Worm (Caenorhabditis elegans) whole organism, L1 larva: ENCODE results near the gene H06A10.1.
A peak's percentile ranks its signal among the peaks of the same experiment; 100 is the strongest.

Source experiments
- C16A3.4 ChIP-seq: fragments of 150-350 bp; optimal IDR thresholded peaks from 2 replicates; lab custom pipeline; 2014; ENCODE audit warnings: missing biosample characterization, missing genetic modification characterization
- aha-1 ChIP-seq: fragments of 150-350 bp; optimal IDR thresholded peaks from 2 replicates; lab custom pipeline; 2014; ENCODE audit warnings: missing biosample characterization, missing genetic modification characterization
- aly-2 ChIP-seq: fragments of 150-350 bp; optimal IDR thresholded peaks from 2 replicates; lab custom pipeline; 2014; ENCODE audit warnings: missing biosample characterization, missing genetic modification characterization
- blmp-1 ChIP-seq: fragments of 150-350 bp; optimal IDR thresholded peaks from 2 replicates; lab custom pipeline; 2014; ENCODE audit warnings: missing biosample characterization, missing genetic modification characterization
- ceh-63 ChIP-seq: fragments of 200-800 bp; sonication (Bioruptor generic); optimal IDR thresholded peaks from 2 replicates; lab custom pipeline; 2018; ENCODE audit warnings: mild to moderate bottlenecking, missing genetic modification characterization, missing compliant biosample characterization
- ceh-82 ChIP-seq, 3 experiments: fragments of 150-350 bp in 1 of 3; sonication (generic microtip) in 2 of 3; optimal IDR thresholded peaks; 2 replicates each; lab custom pipeline; 2014 to 2017; ENCODE audit warnings: missing biosample characterization in 3 of 3, missing genetic modification characterization in 3 of 3
- ceh-88 ChIP-seq: fragments of 200-800 bp; sonication (Bioruptor generic); IDR thresholded peaks from 2 replicates; pipeline ENCODE4 v1.3.6; 2022; ENCODE audit warnings: missing genetic modification characterization, missing compliant biosample characterization
- ceh-90 ChIP-seq: sonication (generic microtip); optimal IDR thresholded peaks from 2 replicates; lab custom pipeline; 2016; ENCODE audit warnings: missing genetic modification characterization, missing compliant biosample characterization
- dsc-1 ChIP-seq: sonication (generic microtip); optimal IDR thresholded peaks from 2 replicates; lab custom pipeline; 2016; ENCODE audit warnings: mild to moderate bottlenecking, missing genetic modification characterization, missing compliant biosample characterization
- efl-1 ChIP-seq, 4 experiments: fragments of 150-350 bp; optimal IDR thresholded peaks in 3 of 4; peaks in 1 of 4; 1 replicate in 1 of 4; 2 replicates in 3 of 4; lab custom pipeline; 2014; ENCODE audit warnings: missing biosample characterization in 2 of 4, missing genetic modification characterization in 2 of 4, missing genetic modification reagents in 2 of 4
- efl-3 ChIP-seq: fragments of 200-800 bp; sonication (Bioruptor generic); optimal IDR thresholded peaks from 2 replicates; lab custom pipeline; 2018; ENCODE audit warnings: mild to moderate bottlenecking, missing genetic modification characterization, missing compliant biosample characterization
- egl-27 ChIP-seq, 2 experiments: fragments of 150-350 bp in 1 of 2; sonication (generic microtip); optimal IDR thresholded peaks; 3 replicates each; lab custom pipeline; 2017 to 2018; ENCODE audit warnings: missing biosample characterization in 2 of 2, missing genetic modification characterization in 2 of 2, missing genetic modification reagents in 2 of 2
- elt-3 ChIP-seq, 6 experiments: fragments of 150-350 bp in 1 of 6; sonication (generic microtip); optimal IDR thresholded peaks; 2 replicates each; lab custom pipeline; 2017 to 2018; ENCODE audit warnings: missing biosample characterization in 6 of 6, missing genetic modification characterization in 6 of 6, inconsistent platforms in 1 of 6
- fkh-8 ChIP-seq: sonication (generic microtip); optimal IDR thresholded peaks from 2 replicates; lab custom pipeline; 2016; ENCODE audit warnings: mild to moderate bottlenecking, missing genetic modification characterization, missing compliant biosample characterization
- hlh-4 ChIP-seq: sonication (generic microtip); optimal IDR thresholded peaks from 2 replicates; lab custom pipeline; 2016; ENCODE audit warnings: mild to moderate bottlenecking, missing genetic modification characterization, missing compliant biosample characterization
- hpl-2 ChIP-seq: fragments of 150-350 bp; optimal IDR thresholded peaks from 2 replicates; lab custom pipeline; 2014; ENCODE audit warnings: missing biosample characterization, missing genetic modification reagents, missing genetic modification characterization
- irx-1 ChIP-seq: sonication (generic microtip); optimal IDR thresholded peaks from 2 replicates; lab custom pipeline; 2016; ENCODE audit warnings: missing genetic modification characterization, missing compliant biosample characterization
- jun-1 ChIP-seq: fragments of 150-350 bp; optimal IDR thresholded peaks from 2 replicates; lab custom pipeline; 2014; ENCODE audit warnings: missing biosample characterization, missing genetic modification reagents, missing genetic modification characterization
- lin-14 ChIP-seq: fragments of 200-800 bp; sonication (Bioruptor generic); optimal IDR thresholded peaks from 2 replicates; lab custom pipeline; 2018; ENCODE audit warnings: mild to moderate bottlenecking, missing genetic modification characterization, moderate library complexity, missing compliant biosample characterization
- lin-15B ChIP-seq: fragments of 150-350 bp; sonication (generic microtip); optimal IDR thresholded peaks from 3 replicates; lab custom pipeline; 2014; ENCODE audit warnings: missing biosample characterization, missing genetic modification characterization
- lin-35 ChIP-seq, 2 experiments: fragments of 150-350 bp; optimal IDR thresholded peaks; 2 replicates each; lab custom pipeline; 2014; ENCODE audit warnings: missing biosample characterization in 2 of 2, missing genetic modification characterization in 2 of 2, missing genetic modification reagents in 2 of 2
- lin-39 ChIP-seq: fragments of 150-350 bp; optimal IDR thresholded peaks from 2 replicates; lab custom pipeline; 2014; ENCODE audit warnings: missing biosample characterization, missing genetic modification reagents, missing genetic modification characterization
- lsy-2 ChIP-seq, 2 experiments: fragments of 150-350 bp; optimal IDR thresholded peaks; 2 replicates each; lab custom pipeline; 2014; ENCODE audit warnings: missing biosample characterization in 2 of 2, missing genetic modification characterization in 2 of 2
- mab-9 ChIP-seq: fragments of 200-800 bp; sonication (Bioruptor generic); IDR thresholded peaks from 2 replicates; pipeline ENCODE4 v1.3.6; 2022; ENCODE audit warnings: missing genetic modification reagents, missing genetic modification characterization, missing compliant biosample characterization
- nhr-11 ChIP-seq: fragments of 150-350 bp; optimal IDR thresholded peaks from 2 replicates; lab custom pipeline; 2014; ENCODE audit warnings: missing biosample characterization, missing genetic modification characterization
- nhr-12 ChIP-seq: sonication (generic microtip); optimal IDR thresholded peaks from 2 replicates; lab custom pipeline; 2017; ENCODE audit warnings: missing biosample characterization, missing genetic modification characterization
- nhr-19 ChIP-seq: fragments of 200-800 bp; sonication (Bioruptor generic); conservative IDR thresholded peaks from 2 replicates; pipeline ENCODE4 v1.3.6; 2022; ENCODE audit warnings: missing genetic modification characterization, missing compliant biosample characterization
- nhr-20 ChIP-seq: sonication (generic microtip); optimal IDR thresholded peaks from 2 replicates; lab custom pipeline; 2016; ENCODE audit warnings: mild to moderate bottlenecking, missing genetic modification characterization, missing compliant biosample characterization
- nhr-47 ChIP-seq: sonication (generic microtip); optimal IDR thresholded peaks from 2 replicates; lab custom pipeline; 2016; ENCODE audit warnings: mild to moderate bottlenecking, missing genetic modification characterization, moderate library complexity, missing compliant biosample characterization
- nhr-71 ChIP-seq: sonication (generic microtip); optimal IDR thresholded peaks from 2 replicates; lab custom pipeline; 2016; ENCODE audit warnings: mild to moderate bottlenecking, missing genetic modification characterization, moderate library complexity, missing compliant biosample characterization
- nhr-77 ChIP-seq: fragments of 150-350 bp; optimal IDR thresholded peaks from 2 replicates; lab custom pipeline; 2014; ENCODE audit warnings: missing biosample characterization, missing genetic modification characterization
- nhr-84 ChIP-seq: sonication (generic microtip); optimal IDR thresholded peaks from 2 replicates; lab custom pipeline; 2017; ENCODE audit warnings: missing biosample characterization, missing genetic modification characterization
- nhr-85 ChIP-seq: sonication (generic microtip); peaks from one replicate; lab custom pipeline; 2016; ENCODE audit warnings: missing genetic modification characterization, inconsistent platforms, missing compliant biosample characterization
- nhr-90 ChIP-seq: sonication (generic microtip); optimal IDR thresholded peaks from 2 replicates; lab custom pipeline; 2016; ENCODE audit warnings: mild to moderate bottlenecking, missing genetic modification characterization, missing compliant biosample characterization; ENCODE audit not compliant: poor library complexity
- pax-3 ChIP-seq: fragments of 200-800 bp; sonication (Bioruptor generic); optimal IDR thresholded peaks from 2 replicates; lab custom pipeline; 2018; ENCODE audit warnings: mild to moderate bottlenecking, missing genetic modification characterization, moderate library complexity, missing compliant biosample characterization
- pqm-1 ChIP-seq: sonication (generic microtip); optimal IDR thresholded peaks from 3 replicates; lab custom pipeline; 2017; ENCODE audit warnings: missing biosample characterization, missing genetic modification characterization
- rnt-1 ChIP-seq: sonication (generic microtip); optimal IDR thresholded peaks from 2 replicates; lab custom pipeline; 2016; ENCODE audit warnings: mild to moderate bottlenecking, missing genetic modification characterization, moderate library complexity, missing compliant biosample characterization
- snpc-4 ChIP-seq: fragments of 150-350 bp; optimal IDR thresholded peaks from 2 replicates; lab custom pipeline; 2014; ENCODE audit warnings: missing biosample characterization, missing genetic modification characterization
- snu-23 ChIP-seq: sonication (generic microtip); optimal IDR thresholded peaks from 2 replicates; lab custom pipeline; 2016; ENCODE audit warnings: missing genetic modification characterization, missing compliant biosample characterization
- sox-4 ChIP-seq: sonication (generic microtip); optimal IDR thresholded peaks from 2 replicates; lab custom pipeline; 2016; ENCODE audit warnings: missing genetic modification characterization, missing compliant biosample characterization
- sup-37 ChIP-seq: fragments of 200-800 bp; sonication (Bioruptor generic); optimal IDR thresholded peaks from 2 replicates; lab custom pipeline; 2018; ENCODE audit warnings: mild to moderate bottlenecking, missing genetic modification characterization, missing compliant biosample characterization
- swsn-7 ChIP-seq: sonication (generic microtip); optimal IDR thresholded peaks from 2 replicates; lab custom pipeline; 2016; ENCODE audit warnings: missing genetic modification characterization, missing compliant biosample characterization
- tbx-2 ChIP-seq: sonication (generic microtip); optimal IDR thresholded peaks from 2 replicates; lab custom pipeline; 2016; ENCODE audit warnings: missing genetic modification characterization, missing compliant biosample characterization
- unc-86 ChIP-seq: sonication (generic microtip); optimal IDR thresholded peaks from 2 replicates; lab custom pipeline; 2016; ENCODE audit warnings: missing genetic modification characterization, missing compliant biosample characterization
- unc-98 ChIP-seq: fragments of 200-800 bp; sonication (Bioruptor generic); IDR thresholded peaks from 2 replicates; pipeline ENCODE4 v1.3.6; 2022; ENCODE audit warnings: missing genetic modification characterization, missing compliant biosample characterization
- vab-15 ChIP-seq: sonication (generic microtip); optimal IDR thresholded peaks from 2 replicates; lab custom pipeline; 2017; ENCODE audit warnings: missing genotype, mild to moderate bottlenecking, missing genetic modification characterization, missing compliant biosample characterization
- xbp-1 ChIP-seq: sonication (generic microtip); optimal IDR thresholded peaks from 2 replicates; lab custom pipeline; 2016; ENCODE audit warnings: missing genetic modification characterization, missing compliant biosample characterization
- zip-4 ChIP-seq: fragments of 200-800 bp; sonication (Bioruptor generic); optimal IDR thresholded peaks from 2 replicates; lab custom pipeline; 2018; ENCODE audit warnings: mild to moderate bottlenecking, missing genetic modification characterization, moderate library complexity, missing compliant biosample characterization
- ztf-4 ChIP-seq: fragments of 150-350 bp; optimal IDR thresholded peaks from 2 replicates; lab custom pipeline; 2014; ENCODE audit warnings: missing biosample characterization, missing genetic modification characterization

H06A10.1 gene

ce11 chrX:13511796-13512195 lies 4.5 kb downstream of the H06A10.1 start (continued):
- peak; percentile 59 for TF ChIP-seq lin-14
- TF ChIP-seq nhr-11 = no peak
- peak; percentile 22 for TF ChIP-seq jun-1 (tag; lab: Kevin White, UChicago)
- no peak for TF ChIP-seq lin-39 (tag; lab: Kevin White, UChicago)
- TF ChIP-seq efl-1 (optimal IDR thresholded peaks at IDR 0.05; lab: Kevin White, UChicago) = peak; percentile 5 to 11
- TF ChIP-seq efl-1 (GFP tag; optimal IDR thresholded peaks at IDR 0.05 in 1 of 2; lab: Kevin White, UChicago) = peak in 1 of 2 experiments; percentile 92
- peak; percentile 5 for TF ChIP-seq pax-3
- TF ChIP-seq lsy-2 (tag; optimal IDR thresholded peaks at IDR 0.05; lab: Kevin White, UChicago) = peak; percentile 23 to 54
- TF ChIP-seq nhr-85 (tag; lab: Kevin White, UChicago) = peak; percentile 62
- TF ChIP-seq dsc-1 (tag; lab: Kevin White, UChicago) = peak; percentile 67
- no peak for TF ChIP-seq nhr-77 (tag; lab: Kevin White, UChicago)
- TF ChIP-seq hlh-4 (tag; lab: Kevin White, UChicago) = no peak
- TF ChIP-seq unc-98 (GFP tag; lab: Robert Waterston, UW) = no peak
- TF ChIP-seq lin-15B = no peak
- no peak for TF ChIP-seq aly-2 (tag; lab: Kevin White, UChicago)
- peak; percentile 76 for TF ChIP-seq nhr-47 (tag; lab: Kevin White, UChicago)
- no peak for TF ChIP-seq efl-3 (GFP tag; lab: Kevin White, UChicago)
- peak; percentile 62 for TF ChIP-seq nhr-90 (tag; lab: Kevin White, UChicago)
- TF ChIP-seq ceh-63 (GFP tag; lab: Kevin White, UChicago) = no peak
- TF ChIP-seq vab-15 = no peak
- TF ChIP-seq fkh-8 (tag; lab: Kevin White, UChicago) = no peak
- peak; percentile 29 for TF ChIP-seq tbx-2
- no peak for TF ChIP-seq ceh-90 (tag; lab: Kevin White, UChicago)
- no peak for TF ChIP-seq snpc-4 (tag; lab: Kevin White, UChicago)
- TF ChIP-seq irx-1 (tag; lab: Kevin White, UChicago) = peak; percentile 39
- TF ChIP-seq hpl-2 (GFP tag; lab: Kevin White, UChicago) = no peak
- peak; percentile 46 for TF ChIP-seq swsn-7 (tag; lab: Kevin White, UChicago)
- no peak for TF ChIP-seq sox-4 (tag; lab: Kevin White, UChicago)
- TF ChIP-seq blmp-1 (tag; lab: Kevin White, UChicago) = peak; percentile 16
- no peak for TF ChIP-seq ztf-4
- peak in 2 of 6 experiments; percentile 17 to 25 for TF ChIP-seq elt-3 (tag; optimal IDR thresholded peaks at IDR 0.05; lab: Kevin White, UChicago)
- peak in 2 of 3 experiments; percentile 6 to 46 for TF ChIP-seq ceh-82 (tag; optimal IDR thresholded peaks at IDR 0.05; lab: Kevin White, UChicago)
- peak; percentile 68 for TF ChIP-seq C16A3.4 (tag; lab: Kevin White, UChicago)
- TF ChIP-seq mab-9 (GFP tag; lab: Robert Waterston, UW) = no peak
- TF ChIP-seq aha-1 (tag; lab: Kevin White, UChicago) = no peak
- TF ChIP-seq nhr-19 (GFP tag; lab: Robert Waterston, UW) = peak; percentile 59
- TF ChIP-seq xbp-1 (tag; lab: Kevin White, UChicago) = peak; percentile 18
- TF ChIP-seq nhr-20 (tag; lab: Kevin White, UChicago) = peak; percentile 61
- peak; percentile 79 for TF ChIP-seq snu-23 (GFP tag; lab: Kevin White, UChicago)
- TF ChIP-seq sup-37 = no peak
- peak; percentile 34 for TF ChIP-seq unc-86
- TF ChIP-seq zip-4 (GFP tag; lab: Kevin White, UChicago) = no peak
- TF ChIP-seq pqm-1 (tag; lab: Kevin White, UChicago) = no peak
- no peak for TF ChIP-seq ceh-88 (GFP tag; lab: Robert Waterston, UW)
- no peak for TF ChIP-seq nhr-12 (tag; lab: Kevin White, UChicago)
- no peak for TF ChIP-seq egl-27 (tag; optimal IDR thresholded peaks at IDR 0.05; lab: Kevin White, UChicago)
- TF ChIP-seq rnt-1 = peak; percentile 39
- no peak for TF ChIP-seq nhr-84 (tag; lab: Kevin White, UChicago)
- TF ChIP-seq lin-35 (GFP tag; optimal IDR thresholded peaks at IDR 0.05; lab: Kevin White, UChicago) = peak; percentile 27 to 54
- TF ChIP-seq nhr-71 (tag; lab: Kevin White, UChicago) = peak; percentile 64
